Worm (Caenorhabditis elegans): ENCODE measurements around the gene Y116A8C.40.

ce11 chrIV:17183629-17184028 lies 32.9 kb upstream of the Y116A8C.40 start, which contains the start of gene col-138:
- TF ChIP-seq him-1 (tag; optimal IDR thresholded peaks at IDR 0.05) = no peak
- no peak for TF ChIP-seq W03F9.2 (tag; optimal IDR thresholded peaks at IDR 0.05)
